Fruit fly (Drosophila melanogaster) whole organism, embryonic: Measurements from ENCODE around the gene Obp93a.

ENCODE experiments used
- Aef1 ChIP-seq: fragments of 200-800 bp; sonication (Bioruptor generic); IDR thresholded peaks from 3 replicates; pipeline ENCODE4 v1.3.6; 2022; ENCODE audit warnings: missing biosample characterization, missing genetic modification characterization
- Atf6 ChIP-seq: fragments of 200-800 bp; sonication (Bioruptor generic); IDR thresholded peaks from 2 replicates; pipeline ENCODE4 v1.3.6; 2022; ENCODE audit warnings: missing biosample characterization, missing genetic modification characterization
- Bgb ChIP-seq: fragments of 200-800 bp; sonication (Bioruptor generic); IDR thresholded peaks from 2 replicates; pipeline ENCODE4 v1.3.6; 2022; ENCODE audit warnings: missing biosample characterization, missing genetic modification characterization; ENCODE audit not compliant: partially characterized antibody
- CG10462 ChIP-seq: fragments of 200-800 bp; sonication (Bioruptor generic); optimal IDR thresholded peaks from 2 replicates; lab custom pipeline; 2016; ENCODE audit warnings: missing biosample characterization, missing genetic modification characterization
- CG11723 ChIP-seq: fragments of 200-800 bp; sonication (Bioruptor generic); optimal IDR thresholded peaks from 2 replicates; lab custom pipeline; 2017; ENCODE audit warnings: missing biosample characterization, mild to moderate bottlenecking, missing genetic modification characterization
- CG12659 ChIP-seq: fragments of 200-800 bp; sonication (Bioruptor generic); optimal IDR thresholded peaks from 3 replicates; lab custom pipeline; 2017; ENCODE audit warnings: mild to moderate bottlenecking, missing biosample characterization, missing genetic modification reagents, missing genetic modification characterization
- CG13624 ChIP-seq: fragments of 200-800 bp; sonication (Bioruptor generic); optimal IDR thresholded peaks from 2 replicates; lab custom pipeline; 2016; ENCODE audit warnings: missing biosample characterization, missing genetic modification characterization
- CG13775 ChIP-seq: fragments of 200-800 bp; sonication (Bioruptor generic); optimal IDR thresholded peaks from 3 replicates; lab custom pipeline; 2017; ENCODE audit warnings: missing biosample characterization, mild to moderate bottlenecking, missing genetic modification characterization
- CG15479 ChIP-seq: fragments of 200-800 bp; sonication (Bioruptor generic); optimal IDR thresholded peaks from 3 replicates; lab custom pipeline; 2019; ENCODE audit warnings: missing biosample characterization, mild to moderate bottlenecking, missing genetic modification characterization, moderate library complexity
- CG15601 ChIP-seq: fragments of 200-800 bp; sonication (Bioruptor generic); optimal IDR thresholded peaks from 3 replicates; lab custom pipeline; 2019; ENCODE audit warnings: missing biosample characterization, mild to moderate bottlenecking, missing genetic modification characterization, moderate library complexity
- CG1647 ChIP-seq: fragments of 200-800 bp; sonication (Bioruptor generic); optimal IDR thresholded peaks from 3 replicates; lab custom pipeline; 2016; ENCODE audit warnings: missing biosample characterization, missing genetic modification characterization
- CG16863 ChIP-seq: fragments of 200-800 bp; sonication (Bioruptor generic); optimal IDR thresholded peaks from 3 replicates; lab custom pipeline; 2016; ENCODE audit warnings: missing biosample characterization, missing genetic modification characterization
- CG18011 ChIP-seq: fragments of 200-800 bp; sonication (Bioruptor generic); optimal IDR thresholded peaks from 2 replicates; lab custom pipeline; 2017; ENCODE audit warnings: missing biosample characterization, missing genetic modification characterization, mild to moderate bottlenecking, moderate library complexity, missing genotype
- CG2712 ChIP-seq: fragments of 200-800 bp; optimal IDR thresholded peaks from 3 replicates; lab custom pipeline; 2019; ENCODE audit warnings: missing biosample characterization, mild to moderate bottlenecking, missing genetic modification characterization, moderate library complexity
- CG34224 ChIP-seq: fragments of 200-800 bp; sonication (Bioruptor generic); IDR thresholded peaks from 3 replicates; pipeline ENCODE4 v1.3.6; 2022; ENCODE audit warnings: missing biosample characterization, missing genetic modification characterization; ENCODE audit not compliant: partially characterized antibody
- CG34422 ChIP-seq: fragments of 200-800 bp; sonication (Bioruptor generic); IDR thresholded peaks from 3 replicates; pipeline ENCODE4 v1.3.6; 2022; ENCODE audit warnings: missing biosample characterization, missing genetic modification characterization
- CG7745 ChIP-seq: fragments of 200-800 bp; sonication (Bioruptor generic); optimal IDR thresholded peaks from 2 replicates; lab custom pipeline; 2018; ENCODE audit warnings: missing biosample characterization, mild to moderate bottlenecking, missing genetic modification characterization, moderate library complexity
- CG8478 ChIP-seq: fragments of >200 bp; optimal IDR thresholded peaks from 2 replicates; lab custom pipeline; 2018
- CG8924 ChIP-seq: fragments of 200-800 bp; optimal IDR thresholded peaks from 3 replicates; lab custom pipeline; 2019; ENCODE audit warnings: missing biosample characterization, mild to moderate bottlenecking, missing genetic modification characterization, moderate library complexity
- CG9727 ChIP-seq: fragments of 200-800 bp; sonication (Bioruptor generic); optimal IDR thresholded peaks from 3 replicates; lab custom pipeline; 2017; ENCODE audit warnings: missing biosample characterization, mild to moderate bottlenecking, missing genetic modification characterization
- CG9817 ChIP-seq: fragments of 200-800 bp; sonication (Bioruptor generic); optimal IDR thresholded peaks from 2 replicates; lab custom pipeline; 2018; ENCODE audit warnings: missing biosample characterization, mild to moderate bottlenecking, missing genetic modification characterization, moderate library complexity
- CTCF ChIP-seq: fragments of 200-800 bp; sonication (Bioruptor generic); optimal IDR thresholded peaks from 2 replicates; lab custom pipeline; 2017; ENCODE audit warnings: missing biosample characterization, mild to moderate bottlenecking, missing genetic modification characterization, moderate library complexity
- Camta ChIP-seq: fragments of 200-800 bp; sonication (Bioruptor generic); optimal IDR thresholded peaks from 2 replicates; lab custom pipeline; 2016; ENCODE audit warnings: missing biosample characterization, missing genetic modification characterization
- CkIIα-i1 ChIP-seq: fragments of 200-800 bp; sonication (Bioruptor generic); IDR thresholded peaks from 2 replicates; pipeline ENCODE4 v1.3.6; 2022; ENCODE audit warnings: missing biosample characterization, missing genetic modification characterization
- Dip2 ChIP-seq: fragments of 200-800 bp; sonication (Bioruptor generic); IDR thresholded peaks from 2 replicates; pipeline ENCODE4 v1.3.6; 2022; ENCODE audit warnings: missing biosample characterization, missing genetic modification characterization
- Dp ChIP-seq: fragments of 200-800 bp; sonication (Bioruptor generic); optimal IDR thresholded peaks from 2 replicates; lab custom pipeline; 2018; ENCODE audit warnings: missing biosample characterization, mild to moderate bottlenecking, missing genetic modification characterization, moderate library complexity
- E2f1 ChIP-seq: fragments of 200-800 bp; sonication (Bioruptor generic); IDR thresholded peaks from 2 replicates; pipeline ENCODE4 v1.3.6; 2022; ENCODE audit warnings: missing biosample characterization, missing genetic modification characterization
- Ets97D ChIP-seq: fragments of 200-800 bp; sonication (Bioruptor generic); optimal IDR thresholded peaks from 3 replicates; lab custom pipeline; 2016; ENCODE audit warnings: missing biosample characterization, missing genetic modification characterization
- HLHmδ ChIP-seq: fragments of 200-800 bp; sonication (Bioruptor generic); optimal IDR thresholded peaks from 2 replicates; lab custom pipeline; 2018; ENCODE audit warnings: missing biosample characterization, mild to moderate bottlenecking, missing genetic modification characterization, moderate library complexity
- Hr39 ChIP-seq: fragments of >200 bp; optimal IDR thresholded peaks from 2 replicates; lab custom pipeline; 2017
- Kr ChIP-seq: fragments of 200-800 bp; sonication (Bioruptor generic); optimal IDR thresholded peaks from 2 replicates; lab custom pipeline; 2017; ENCODE audit warnings: missing biosample characterization, mild to moderate bottlenecking, missing genetic modification characterization
- PHDP ChIP-seq: fragments of 200-800 bp; sonication (Bioruptor generic); optimal IDR thresholded peaks from 3 replicates; lab custom pipeline; 2018; ENCODE audit warnings: missing biosample characterization, mild to moderate bottlenecking, missing genetic modification characterization, moderate library complexity
- Six4 ChIP-seq: fragments of 200-800 bp; sonication (Bioruptor generic); optimal IDR thresholded peaks from 2 replicates; lab custom pipeline; 2016; ENCODE audit warnings: missing biosample characterization, missing genetic modification characterization
- Ssrp ChIP-seq: fragments of 200-800 bp; sonication (Bioruptor generic); optimal IDR thresholded peaks from 2 replicates; lab custom pipeline; 2018; ENCODE audit warnings: missing biosample characterization, mild to moderate bottlenecking, missing genetic modification characterization, moderate library complexity
- Usf ChIP-seq: fragments of 200-800 bp; sonication (Bioruptor generic); optimal IDR thresholded peaks from 2 replicates; lab custom pipeline; 2017; ENCODE audit warnings: missing genotype, missing biosample characterization, missing genetic modification characterization
- YL-1 ChIP-seq: fragments of 200-800 bp; sonication (Bioruptor generic); optimal IDR thresholded peaks from 3 replicates; lab custom pipeline; 2017; ENCODE audit warnings: missing biosample characterization, mild to moderate bottlenecking, missing genetic modification characterization
- chm ChIP-seq: fragments of 200-800 bp; sonication (Bioruptor generic); IDR thresholded peaks from 2 replicates; pipeline ENCODE4 v1.3.6; 2022; ENCODE audit warnings: missing biosample characterization, missing genetic modification characterization
- crp ChIP-seq, 2 experiments: fragments of 200-800 bp; sonication (Bioruptor generic); optimal IDR thresholded peaks; 2 replicates in 1 of 2; 3 replicates in 1 of 2; lab custom pipeline; 2017; ENCODE audit warnings: missing biosample characterization in 2 of 2, missing genetic modification characterization in 2 of 2, mild to moderate bottlenecking in 1 of 2, moderate library complexity in 1 of 2
- dysf ChIP-seq: fragments of 200-800 bp; sonication (Bioruptor generic); IDR thresholded peaks from 3 replicates; pipeline ENCODE4 v1.3.6; 2022; ENCODE audit warnings: missing biosample characterization, missing genetic modification characterization
- gce ChIP-seq: fragments of 200-800 bp; sonication (Bioruptor generic); IDR thresholded peaks from 3 replicates; pipeline ENCODE4 v1.3.6; 2022; ENCODE audit warnings: missing biosample characterization, missing genetic modification characterization
- grn ChIP-seq: fragments of 200-800 bp; sonication (Bioruptor generic); optimal IDR thresholded peaks from 3 replicates; lab custom pipeline; 2017; ENCODE audit warnings: missing biosample characterization, missing genetic modification characterization
- hkb ChIP-seq, 2 experiments: fragments of 200-800 bp in 1 of 2; fragments of >200 bp in 1 of 2; sonication (Bioruptor generic) in 1 of 2; IDR thresholded peaks in 1 of 2; optimal IDR thresholded peaks in 1 of 2; 2 replicates each; pipeline versions ENCODE4 v1.3.6 to Lab custom; 2017 to 2022; ENCODE audit warnings: missing biosample characterization in 1 of 2, missing genetic modification characterization in 1 of 2
- ken ChIP-seq: fragments of 200-800 bp; sonication (Bioruptor generic); IDR thresholded peaks from 3 replicates; pipeline ENCODE4 v1.3.6; 2022; ENCODE audit warnings: missing biosample characterization, missing genetic modification characterization
- lab ChIP-seq: fragments of 200-800 bp; sonication (Bioruptor generic); optimal IDR thresholded peaks from 3 replicates; lab custom pipeline; 2017; ENCODE audit warnings: missing biosample characterization, missing genetic modification characterization, mild to moderate bottlenecking, moderate library complexity, missing genetic modification reagents
- lmd ChIP-seq: fragments of 200-800 bp; sonication (Bioruptor generic); IDR thresholded peaks from 2 replicates; pipeline ENCODE4 v1.3.6; 2022; ENCODE audit warnings: missing biosample characterization, missing genetic modification characterization
- lola ChIP-seq, 3 experiments: fragments of >200 bp in 2 of 3; fragments of 200-800 bp in 1 of 3; sonication (Bioruptor generic) in 1 of 3; optimal IDR thresholded peaks; 2 replicates each; lab custom pipeline; 2017 to 2019; ENCODE audit warnings: missing biosample characterization in 3 of 3, missing genetic modification characterization in 3 of 3, mild to moderate bottlenecking in 1 of 3, moderate library complexity in 1 of 3
- lov ChIP-seq, 2 experiments: fragments of 200-800 bp in 1 of 2; fragments of >200 bp in 1 of 2; sonication (Bioruptor generic) in 1 of 2; IDR thresholded peaks in 1 of 2; optimal IDR thresholded peaks in 1 of 2; 2 replicates in 1 of 2; 3 replicates in 1 of 2; pipeline versions ENCODE4 v1.3.6 to Lab custom; 2017 to 2022; ENCODE audit warnings: missing biosample characterization in 1 of 2, missing genetic modification characterization in 1 of 2
- org-1 ChIP-seq: fragments of 200-800 bp; sonication (Bioruptor generic); optimal IDR thresholded peaks from 2 replicates; lab custom pipeline; 2017; ENCODE audit warnings: missing biosample characterization, missing genetic modification characterization
- sens ChIP-seq: fragments of 200-800 bp; sonication (Bioruptor generic); peaks from one replicate; lab custom pipeline; 2016; ENCODE audit warnings: missing biosample characterization, missing genetic modification characterization
- trem ChIP-seq: fragments of 200-800 bp; optimal IDR thresholded peaks from 3 replicates; lab custom pipeline; 2019; ENCODE audit warnings: missing biosample characterization, mild to moderate bottlenecking, missing genetic modification characterization, moderate library complexity
- unpg ChIP-seq: fragments of 200-800 bp; sonication (Bioruptor generic); optimal IDR thresholded peaks from 3 replicates; lab custom pipeline; 2018; ENCODE audit warnings: missing biosample characterization, mild to moderate bottlenecking, missing genetic modification characterization, moderate library complexity

The Obp93a gene

DNA sequence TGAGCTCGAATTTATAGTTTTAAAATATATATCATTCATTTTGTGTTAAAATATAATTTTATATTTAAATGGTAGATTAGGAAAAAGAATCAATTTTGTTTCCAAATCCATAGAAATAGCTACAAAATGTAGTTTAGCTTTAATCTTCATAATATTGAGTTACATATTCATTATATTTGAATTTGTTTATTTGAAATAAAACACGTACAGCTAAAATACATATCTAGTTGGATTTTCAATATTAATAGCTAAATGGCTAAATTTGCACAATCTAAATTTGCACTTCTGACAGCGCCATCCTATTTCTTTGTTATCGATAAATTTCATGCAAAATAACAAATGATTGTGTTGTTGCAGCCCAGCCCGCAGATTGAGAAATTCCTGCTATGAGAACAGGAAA is 4.4 kb upstream of the Obp93a start, which contains the start of gene Usp8 (continued):
- TF ChIP-seq Six4 (GFP tag; lab: Kevin White, UChicago) (no peak), CG15601 (tag; lab: Kevin White, UChicago) (peak; percentile 1), CG13624 (GFP tag; lab: Kevin White, UChicago) (no peak), CG16863 (GFP tag; lab: Kevin White, UChicago) (no peak), Ssrp (tag; lab: Kevin White, UChicago) (peak; percentile 44), grn (GFP tag; lab: Kevin White, UChicago) (no peak), chm (GFP tag; lab: Robert Waterston, UW) (no peak), Hr39 (lab: Kevin White, UChicago) (no peak), Camta (no peak), org-1 (GFP tag; lab: Kevin White, UChicago) (no peak), crp (GFP tag; optimal IDR thresholded peaks at IDR 0.05; lab: Kevin White, UChicago) (peak in 1 of 2 experiments; percentile 74), lab (GFP tag; lab: Kevin White, UChicago) (no peak), CG11723 (no peak), Kr (GFP tag; lab: Kevin White, UChicago) (no peak), E2f1 (GFP tag; lab: Robert Waterston, UW) (no peak), HLHmδ (GFP tag; lab: Kevin White, UChicago) (no peak), trem (tag; lab: Kevin White, UChicago) (peak; percentile 38), Ets97D (GFP tag; lab: Kevin White, UChicago) (no peak), Dip2 (no peak), hkb (optimal IDR thresholded peaks at IDR 0.05; lab: Kevin White, UChicago) (no peak), hkb (GFP tag; IDR thresholded peaks at IDR 0.05; lab: Robert Waterston, UW) (no peak), Aef1 (GFP tag; lab: Robert Waterston, UW) (no peak), CG9817 (tag; lab: Kevin White, UChicago) (peak; percentile 24), unpg (GFP tag; lab: Kevin White, UChicago) (no peak), CG15479 (GFP tag; lab: Kevin White, UChicago) (peak; percentile 71), sens (GFP tag; lab: Kevin White, UChicago) (peak; percentile 18), CkIIα-i1 (GFP tag; lab: Robert Waterston, UW) (no peak), CG13775 (peak; percentile 62), Usf (GFP tag; lab: Kevin White, UChicago) (no peak), lov (optimal IDR thresholded peaks at IDR 0.05; lab: Kevin White, UChicago) (no peak), lov (GFP tag; IDR thresholded peaks at IDR 0.05; lab: Robert Waterston, UW) (no peak), lmd (GFP tag; lab: Robert Waterston, UW) (no peak), CG1647 (GFP tag; lab: Kevin White, UChicago) (no peak), CG18011 (GFP tag; lab: Kevin White, UChicago) (no peak), CG8478 (lab: Kevin White, UChicago) (no peak), CG2712 (tag; lab: Kevin White, UChicago) (peak; percentile 66), CG7745 (tag; lab: Kevin White, UChicago) (no peak), gce (no peak), ken (no peak), Atf6 (no peak), CG10462 (GFP tag; lab: Kevin White, UChicago) (no peak), CTCF (GFP tag; lab: Kevin White, UChicago) (peak; percentile 9), CG34224 (GFP tag; lab: Robert Waterston, UW) (no peak), PHDP (tag; lab: Kevin White, UChicago) (peak; percentile 8), CG12659 (GFP tag; lab: Kevin White, UChicago) (peak; percentile 51), CG8924 (tag; lab: Kevin White, UChicago) (peak; percentile 70), YL-1 (GFP tag; lab: Kevin White, UChicago) (peak; percentile 20), lola (GFP tag; optimal IDR thresholded peaks at IDR 0.05; lab: Kevin White, UChicago) (peak in 1 of 3 experiments; percentile 63), Bgb (GFP tag; lab: Robert Waterston, UW) (no peak), CG34422 (GFP tag; lab: Robert Waterston, UW) (no peak), CG9727 (peak; percentile 42), dysf (GFP tag; lab: Robert Waterston, UW) (0 out of 3 replicates have a peak, but pooled peaks have one; percentile 40), Dp (GFP tag; lab: Kevin White, UChicago) (peak; percentile 10)
